Fruit fly (Drosophila melanogaster): ENCODE results near the gene CG45071.

The CG45071 gene

DNA sequence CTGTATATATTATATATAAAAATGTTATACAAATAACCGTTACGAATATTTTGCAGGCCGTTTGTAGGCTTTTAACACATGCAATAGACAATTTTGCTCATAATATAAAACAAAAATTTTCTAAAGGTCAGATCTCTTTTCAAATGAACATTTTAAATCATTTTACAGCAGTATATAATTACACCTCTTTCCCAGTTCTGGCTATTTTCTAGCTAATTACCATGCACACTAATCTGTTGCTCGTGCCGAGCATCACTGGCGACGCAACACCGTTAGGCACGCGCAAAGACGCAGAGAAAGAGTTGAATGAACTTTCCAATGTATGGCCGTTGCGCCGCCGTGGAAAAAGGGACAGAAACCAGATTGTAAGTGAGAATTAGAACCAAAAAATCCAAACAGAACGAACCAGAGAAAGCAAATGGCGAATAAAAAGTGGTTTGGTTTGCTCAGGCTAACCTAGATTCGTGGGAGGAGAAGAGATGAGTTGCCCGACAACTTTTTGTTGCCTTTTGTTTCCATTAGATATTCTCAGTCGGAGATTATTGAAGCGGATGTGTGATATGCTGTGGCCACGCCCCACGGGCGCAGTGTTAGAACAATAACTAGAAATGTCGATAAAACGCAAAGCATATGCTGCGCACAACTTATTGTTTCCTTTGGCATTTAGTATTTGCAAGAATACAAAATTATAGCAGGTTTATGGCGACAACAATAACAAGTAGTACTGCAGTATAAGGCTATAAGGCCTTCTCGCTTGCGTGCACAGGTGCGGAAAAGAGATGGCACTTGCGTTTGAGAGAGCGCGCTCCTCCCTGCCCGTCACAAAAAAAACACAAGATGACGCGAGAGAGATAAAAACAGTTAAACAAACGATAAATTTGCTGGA is 35.7 kb downstream of the CG45071 start (continued):
- TF ChIP-seq Ets96B (tag; optimal IDR thresholded peaks at IDR 0.05) (no peak), CG11294 (GFP tag; IDR thresholded peaks at IDR 0.05) (no peak), Sox15 (GFP tag; optimal IDR thresholded peaks at IDR 0.05) (no peak)

DNA sequence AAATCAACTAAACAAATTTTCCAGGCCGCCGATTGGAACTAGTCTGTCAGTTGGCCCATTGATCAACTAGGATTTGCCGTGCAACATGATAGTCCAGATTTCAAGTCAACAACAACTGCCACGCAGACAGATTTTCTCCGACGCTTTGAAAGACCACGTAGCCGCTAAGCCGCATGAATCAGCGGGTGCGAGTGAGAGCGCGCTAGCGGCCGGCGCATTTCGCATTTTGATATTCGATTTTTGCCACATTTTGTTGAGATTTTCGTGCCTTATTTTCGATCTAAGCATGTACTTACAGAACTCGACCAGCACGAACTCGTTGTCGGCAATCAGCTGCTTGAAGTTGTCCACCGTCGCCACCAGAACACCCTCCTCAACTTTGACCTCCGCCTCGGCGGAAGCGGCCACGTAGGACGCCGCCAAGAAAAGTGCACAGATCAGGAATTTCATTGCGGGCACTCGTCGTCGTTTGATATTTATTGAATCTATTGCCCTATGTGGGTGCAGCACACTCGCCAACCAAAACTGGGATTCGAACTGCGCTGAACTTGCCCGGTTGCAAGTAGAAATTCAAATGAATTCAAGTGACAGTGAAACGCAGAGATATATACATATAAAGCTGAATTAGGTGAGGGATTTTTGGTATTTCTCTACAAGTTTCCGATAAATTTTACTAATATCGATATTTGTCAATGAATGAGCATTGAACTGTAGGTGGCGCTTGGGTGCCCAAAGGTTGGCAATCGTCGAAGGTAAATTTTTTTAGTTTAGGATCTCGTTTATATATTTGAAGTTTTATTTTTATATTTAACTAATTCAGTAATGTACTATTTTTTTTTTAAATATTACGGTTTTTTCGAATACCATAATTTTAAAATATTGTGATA is 36.6 kb downstream of the CG45071 start, which contains the start of gene Pdi:
Gene Pdi (minus strand): TSS at position 837 of the 887 bp plus-strand sequence.
- TF ChIP-seq CG16779 (tag; optimal IDR thresholded peaks at IDR 0.05) (peak; percentile 23), Hr39 (GFP tag; optimal IDR thresholded peaks at IDR 0.05) (no peak), achi (GFP tag; optimal IDR thresholded peaks at IDR 0.05) (peak; percentile 23), CG6163 (GFP tag; IDR thresholded peaks at IDR 0.05) (peak; percentile 40; the same call in 2 of the 3 replicates), CG6808 (GFP tag; optimal IDR thresholded peaks at IDR 0.05) (peak; percentile 9), CG15336 (GFP tag; IDR thresholded peaks at IDR 0.05) (peak; percentile 12; the same call in 1 of the 2 replicates), vri (GFP tag; optimal IDR thresholded peaks at IDR 0.05) (peak; percentile 57), esn (GFP tag; optimal IDR thresholded peaks at IDR 0.05) (peak; percentile 35), ss (GFP tag; optimal IDR thresholded peaks at IDR 0.05) (peak in 1 of 2 experiments; percentile 16), Hr4 (GFP tag; optimal IDR thresholded peaks at IDR 0.05) (no peak), Eip78C (GFP tag) (peak; percentile 81), CG3032 (tag; optimal IDR thresholded peaks at IDR 0.05) (peak; percentile 20), eg (GFP tag; IDR thresholded peaks at IDR 0.05) (no peak; the same call in 2 of the 3 replicates), topi (GFP tag; optimal IDR thresholded peaks at IDR 0.05) (peak; percentile 53), cyc (GFP tag; optimal IDR thresholded peaks at IDR 0.05) (peak; percentile 2), Blimp-1 (GFP tag; optimal IDR thresholded peaks at IDR 0.05) (peak; percentile 9), net (GFP tag; optimal IDR thresholded peaks at IDR 0.05) (peak; percentile 15), svp (GFP tag) (peak; percentile 82), Sox102F (GFP tag; optimal IDR thresholded peaks at IDR 0.05) (peak; percentile 37), CG6854 (GFP tag; optimal IDR thresholded peaks at IDR 0.05) (peak; percentile 41), Eip75B (GFP tag; optimal IDR thresholded peaks at IDR 0.05) (peak; percentile 29), CG32006 (GFP tag; optimal IDR thresholded peaks at IDR 0.05) (no peak), lz (GFP tag; optimal IDR thresholded peaks at IDR 0.05) (peak; percentile 16), CG3919 (GFP tag; optimal IDR thresholded peaks at IDR 0.05) (no peak), dsx (GFP tag; optimal IDR thresholded peaks at IDR 0.05; ENCODE audit: poor library complexity, severe bottlenecking) (peak; percentile 20)

DNA sequence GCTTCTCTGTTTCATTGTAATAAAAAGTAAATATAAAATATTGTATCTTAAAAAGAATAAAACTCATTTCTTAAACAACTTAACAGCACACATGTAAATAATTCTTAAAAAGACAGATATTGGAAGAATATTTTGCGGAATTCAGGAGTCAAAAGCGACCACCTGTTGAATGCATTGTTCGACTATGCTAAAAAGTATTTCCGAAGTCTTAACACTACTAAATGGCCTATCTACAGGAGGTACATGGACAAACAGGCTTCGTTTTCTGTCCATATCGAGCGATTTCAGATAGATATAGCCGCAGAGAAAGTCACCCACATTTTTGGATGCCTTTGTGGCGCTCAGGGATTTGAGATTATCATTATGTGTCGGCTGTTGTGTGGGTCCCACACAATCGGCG is 37.4 kb downstream of the CG45071 start:
- TF ChIP-seq CG8632 (GFP tag; optimal IDR thresholded peaks at IDR 0.05) (no peak), Eip78C (GFP tag) (peak; percentile 23)

DNA sequence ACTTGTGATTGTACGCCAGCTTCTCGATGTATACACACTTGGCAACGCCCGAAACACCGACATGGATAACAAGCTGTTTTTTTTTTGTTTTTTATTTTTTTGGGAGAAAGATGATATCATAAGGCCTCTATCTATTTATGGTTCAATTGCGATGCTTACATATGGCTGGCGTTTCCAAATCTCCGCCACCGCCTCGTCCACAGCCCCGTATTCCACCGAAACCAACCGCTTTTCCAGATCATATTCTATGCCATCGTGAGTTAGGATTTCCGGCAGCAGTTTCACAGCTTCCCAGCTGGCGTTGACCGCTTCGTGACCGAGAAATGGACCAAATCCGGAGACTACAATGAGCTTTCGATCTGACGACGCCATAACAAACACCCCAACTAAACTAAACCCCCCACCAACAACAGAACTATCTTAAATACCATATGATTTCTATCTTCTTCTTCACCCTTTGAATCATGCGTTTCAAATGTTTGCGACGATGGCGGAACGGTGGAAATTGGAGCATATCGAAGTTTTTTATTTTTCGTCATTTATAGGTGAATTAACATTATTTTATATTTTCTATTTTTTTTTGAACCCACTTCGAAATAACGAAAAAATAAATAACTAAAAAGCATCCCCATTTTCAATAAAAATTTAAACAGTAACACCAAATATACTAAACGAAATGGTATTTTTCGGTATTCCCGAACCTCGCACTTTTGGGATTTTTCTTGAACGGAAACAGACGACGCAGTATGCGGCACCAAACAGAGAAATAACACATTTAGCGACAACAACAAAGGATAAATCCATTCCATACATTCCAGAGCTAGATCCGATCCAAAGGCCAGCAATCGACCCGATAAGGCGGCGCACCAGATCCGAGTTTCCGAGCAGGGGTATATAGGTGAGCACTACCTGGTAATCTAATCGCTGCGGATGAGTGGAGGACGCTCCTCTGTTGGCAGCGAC is 38.2 kb downstream of the CG45071 start, which contains the start of the genes CG32147 and Pex3:
Gene CG32147 (minus strand): TSS at position 422 of the 963 bp plus-strand sequence.
Gene Pex3 (plus strand): TSS at position 718 of the 963 bp plus-strand sequence.
- TF ChIP-seq CG32006 (GFP tag; optimal IDR thresholded peaks at IDR 0.05), result no peak
- peak; percentile 49 for TF ChIP-seq svp (GFP tag)
- TF ChIP-seq CG31627 (GFP tag; optimal IDR thresholded peaks at IDR 0.05), result no peak
- no peak for TF ChIP-seq pdm3 (GFP tag; optimal IDR thresholded peaks at IDR 0.05)
- no peak for TF ChIP-seq Gug (GFP tag; IDR thresholded peaks at IDR 0.05)
- no peak for TF ChIP-seq spab (GFP tag; optimal IDR thresholded peaks at IDR 0.05)
- no peak for TF ChIP-seq CG11294 (GFP tag; IDR thresholded peaks at IDR 0.05)
- TF ChIP-seq Sox102F (GFP tag; optimal IDR thresholded peaks at IDR 0.05), result no peak
- peak; percentile 26 for TF ChIP-seq CG6808 (GFP tag; optimal IDR thresholded peaks at IDR 0.05)
- peak; percentile 43 for TF ChIP-seq CG6854 (GFP tag; optimal IDR thresholded peaks at IDR 0.05)
- TF ChIP-seq ss (GFP tag; optimal IDR thresholded peaks at IDR 0.05), result no peak
- peak; percentile 67 for TF ChIP-seq Sox14 (GFP tag; optimal IDR thresholded peaks at IDR 0.05)
- TF ChIP-seq eg (GFP tag; IDR thresholded peaks at IDR 0.05), result no peak; the same call in 2 of the 3 replicates
- TF ChIP-seq CG11902 (GFP tag; optimal IDR thresholded peaks at IDR 0.05), result no peak
- no peak for TF ChIP-seq CG4318 (GFP tag; optimal IDR thresholded peaks at IDR 0.05)
- peak; percentile 4 for TF ChIP-seq esn (GFP tag; optimal IDR thresholded peaks at IDR 0.05)
- TF ChIP-seq dac (GFP tag; optimal IDR thresholded peaks at IDR 0.05), result no peak
- no peak for TF ChIP-seq Smox (GFP tag; optimal IDR thresholded peaks at IDR 0.05)
- no peak for TF ChIP-seq CG11762 (GFP tag; optimal IDR thresholded peaks at IDR 0.05; ENCODE audit: insufficient read depth)

Data from whole organism, prepupa.